Worm (Caenorhabditis elegans): ENCODE results near the gene cec-3.

The cec-3 gene

DNA sequence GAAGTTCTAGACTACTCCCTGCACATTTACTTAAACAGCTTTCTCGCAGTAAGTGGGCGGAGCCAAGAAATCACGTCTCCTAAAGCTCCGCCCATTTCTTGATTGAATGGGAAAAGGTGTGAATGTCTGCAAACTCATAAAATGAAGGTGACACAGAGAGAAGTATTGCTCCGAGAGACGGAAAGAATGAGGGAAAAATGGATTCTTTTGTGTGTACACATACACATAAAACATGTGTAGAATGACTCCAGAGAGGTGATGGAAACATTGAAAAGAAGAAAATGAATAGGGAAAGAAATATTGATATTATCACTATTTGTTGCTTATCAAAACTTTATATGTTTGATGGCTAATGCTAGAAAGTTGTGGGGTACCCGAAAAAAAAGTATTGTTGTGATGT lies 5.9 kb downstream of the cec-3 start:
- TF ChIP-seq ceh-14 (tag; optimal IDR thresholded peaks at IDR 0.05) = peak; percentile 3
- no peak for TF ChIP-seq eyg-1 (tag; optimal IDR thresholded peaks at IDR 0.05)
- TF ChIP-seq sox-4 (tag; optimal IDR thresholded peaks at IDR 0.05) = no peak

- TF ChIP-seq zip-5 (tag; optimal IDR thresholded peaks at IDR 0.05) = no peak
- TF ChIP-seq rnt-1 (tag; optimal IDR thresholded peaks at IDR 0.05) = peak; percentile 7
- no peak for TF ChIP-seq madf-2 (tag; optimal IDR thresholded peaks at IDR 0.05)
These were observed 6.8 kb downstream of the cec-3 start for ce11 chrII:7850575-7850974.

DNA sequence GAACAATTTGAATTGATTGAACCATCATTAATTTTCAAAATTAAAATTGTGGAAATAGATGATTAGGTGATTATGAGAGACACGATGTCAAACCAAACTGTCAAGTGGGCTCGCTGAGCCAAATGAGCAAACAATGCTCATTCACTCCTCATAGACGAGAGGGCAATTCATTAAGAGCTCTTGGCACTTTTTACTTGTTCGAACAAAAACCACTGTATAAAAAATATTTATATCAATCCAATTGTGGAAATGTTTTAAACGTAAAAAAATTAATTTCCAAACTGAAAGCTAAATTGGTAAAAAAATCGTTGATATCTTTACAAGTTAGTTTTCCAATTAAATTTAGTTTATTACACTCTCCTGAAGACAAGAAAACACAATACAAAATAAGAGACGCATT lies 7.7 kb downstream of the cec-3 start, which contains the start of gene acr-7:
TSS of gene acr-7 (minus strand) at position 101 of the 400 bp plus-strand sequence.
- no peak for TF ChIP-seq ceh-18 (tag; optimal IDR thresholded peaks at IDR 0.05)
- TF ChIP-seq sox-2 (GFP tag; IDR thresholded peaks at IDR 0.05) = no peak
- no peak for TF ChIP-seq syd-9 (tag; optimal IDR thresholded peaks at IDR 0.05)
- TF ChIP-seq unc-3 (GFP tag; conservative IDR thresholded peaks at IDR 0.05) = no peak
- no peak for TF ChIP-seq unc-3 (tag; optimal IDR thresholded peaks at IDR 0.05)
- TF ChIP-seq sdc-2 (tag; optimal IDR thresholded peaks at IDR 0.05) = no peak
- TF ChIP-seq zip-5 (tag; optimal IDR thresholded peaks at IDR 0.05) = no peak
- no peak for TF ChIP-seq ceh-19 (GFP tag; optimal IDR thresholded peaks at IDR 0.05)
- TF ChIP-seq tbx-2 (tag; optimal IDR thresholded peaks at IDR 0.05) = no peak
- no peak for TF ChIP-seq pros-1 (tag; optimal IDR thresholded peaks at IDR 0.05)
- TF ChIP-seq dmd-4 (tag; optimal IDR thresholded peaks at IDR 0.05; ENCODE audit: borderline replicate concordance) = no peak
- TF ChIP-seq pha-4 (tag; optimal IDR thresholded peaks at IDR 0.05) = no peak

DNA sequence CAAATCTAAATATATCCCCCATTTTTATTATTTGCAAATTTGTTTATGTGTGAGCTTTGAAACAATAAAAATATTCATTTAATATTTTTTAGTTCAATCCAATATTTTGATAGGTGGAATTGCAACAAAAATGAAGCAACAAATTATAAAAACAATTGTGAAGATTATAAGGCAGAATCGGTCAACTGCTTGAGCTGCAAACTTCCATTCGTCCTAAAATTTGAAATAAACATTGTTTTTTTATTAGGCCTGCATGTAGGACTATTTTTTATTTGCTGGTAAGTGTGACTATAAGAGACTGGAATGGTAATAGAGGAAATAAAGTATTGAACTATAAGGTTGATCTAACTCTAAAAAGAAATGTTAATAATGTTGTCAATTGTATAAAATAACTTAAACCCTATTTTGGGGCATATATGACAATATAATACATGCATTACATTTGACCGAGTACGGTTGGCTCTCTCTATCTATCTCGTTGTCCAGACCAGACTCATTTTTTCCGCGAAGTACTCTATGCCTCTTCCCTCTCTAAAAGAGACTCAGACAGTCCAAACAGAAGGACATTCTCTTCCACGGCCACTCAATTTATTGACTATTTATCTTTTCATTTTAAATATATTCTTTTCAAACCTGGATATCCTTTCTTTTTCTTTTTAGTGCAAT lies 11.7 kb downstream of the cec-3 start, which contains the start of gene T09A5.4:
TSS of gene T09A5.4 (plus strand) at position 616 of the 666 bp plus-strand sequence.
- TF ChIP-seq ceh-19 (GFP tag; optimal IDR thresholded peaks at IDR 0.05) = no peak
- TF ChIP-seq lin-11 (tag; optimal IDR thresholded peaks at IDR 0.05) = no peak
- no peak for TF ChIP-seq dve-1 (tag; optimal IDR thresholded peaks at IDR 0.05)
- no peak for TF ChIP-seq K09A11.1 (tag; optimal IDR thresholded peaks at IDR 0.05; ENCODE audit: insufficient read depth)
- no peak for TF ChIP-seq ahr-1 (tag; optimal IDR thresholded peaks at IDR 0.05)
- no peak for TF ChIP-seq tbx-2 (tag; optimal IDR thresholded peaks at IDR 0.05)
- TF ChIP-seq hlh-6 (tag; optimal IDR thresholded peaks at IDR 0.05) = no peak
- no peak for TF ChIP-seq hlh-8 (tag; optimal IDR thresholded peaks at IDR 0.05)
- TF ChIP-seq ceh-18 (tag; optimal IDR thresholded peaks at IDR 0.05) = no peak
- TF ChIP-seq unc-42 (tag; optimal IDR thresholded peaks at IDR 0.05) = no peak
- no peak for TF ChIP-seq ref-2 (tag; optimal IDR thresholded peaks at IDR 0.05)

DNA sequence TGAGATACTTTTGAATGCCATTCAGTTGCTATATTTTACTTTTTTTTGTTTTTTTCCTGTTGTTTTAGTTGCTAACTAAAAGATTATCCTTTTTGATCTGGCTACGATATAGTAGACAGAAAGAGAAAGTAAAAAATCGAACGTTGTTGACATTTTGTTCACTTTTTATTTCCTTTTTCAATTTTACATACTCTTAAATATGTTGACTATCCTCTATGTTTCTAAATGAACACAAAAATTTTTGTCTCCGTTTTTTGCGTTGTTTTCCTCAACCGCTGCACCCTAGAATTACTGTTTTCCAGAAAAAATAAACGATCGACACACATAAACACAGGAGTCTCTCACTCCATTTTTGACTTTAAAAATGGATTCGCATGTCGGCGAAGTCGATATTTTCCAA lies 15.3 kb downstream of the cec-3 start, which contains the start of gene klp-3:
TSS of gene klp-3 (plus strand) at position 301 of the 400 bp plus-strand sequence.
- no peak for TF ChIP-seq tbx-7 (tag; optimal IDR thresholded peaks at IDR 0.05)
- TF ChIP-seq ahr-1 (tag; optimal IDR thresholded peaks at IDR 0.05) = no peak
- TF ChIP-seq ceh-19 (GFP tag; optimal IDR thresholded peaks at IDR 0.05) = no peak
- TF ChIP-seq Y22D7AL.16 (tag; optimal IDR thresholded peaks at IDR 0.05) = no peak
- no peak for TF ChIP-seq nhr-232 (tag; optimal IDR thresholded peaks at IDR 0.05)
- no peak for TF ChIP-seq hlh-6 (tag; optimal IDR thresholded peaks at IDR 0.05)
- TF ChIP-seq hlh-13 (GFP tag; optimal IDR thresholded peaks at IDR 0.05) = no peak
- TF ChIP-seq K02D7.2 (tag; optimal IDR thresholded peaks at IDR 0.05) = no peak
- no peak for TF ChIP-seq fkh-6 (tag; optimal IDR thresholded peaks at IDR 0.05)
- no peak for TF ChIP-seq ceh-2 (tag; optimal IDR thresholded peaks at IDR 0.05)

DNA sequence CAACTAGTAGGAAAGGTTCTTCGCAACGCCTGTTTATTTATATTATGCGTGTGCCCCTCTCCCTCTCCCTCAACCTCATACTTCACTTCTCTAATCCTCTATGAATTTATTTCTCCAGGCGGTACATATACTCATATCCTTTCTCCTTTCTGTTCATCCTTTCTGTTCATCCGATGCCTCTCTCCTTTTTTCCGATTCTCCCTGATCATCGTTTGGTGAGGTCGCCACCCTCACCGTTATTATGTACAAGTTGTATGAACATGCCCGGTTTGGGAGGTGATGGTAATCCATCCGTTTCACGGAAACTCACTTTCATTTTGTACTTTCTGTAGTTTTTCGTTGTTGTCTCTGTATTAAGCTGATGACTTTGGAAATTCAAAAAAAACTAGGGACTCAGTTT lies 17.7 kb downstream of the cec-3 start:
- TF ChIP-seq unc-3 (GFP tag; conservative IDR thresholded peaks at IDR 0.05) = no peak
- no peak for TF ChIP-seq unc-3 (tag; optimal IDR thresholded peaks at IDR 0.05)
- no peak for TF ChIP-seq pat-9 (tag; optimal IDR thresholded peaks at IDR 0.05)
- no peak for TF ChIP-seq pax-1 (tag; optimal IDR thresholded peaks at IDR 0.05)
- no peak for TF ChIP-seq nhr-11 (tag; optimal IDR thresholded peaks at IDR 0.05)
- peak; percentile 42 for TF ChIP-seq unc-55 (GFP tag; optimal IDR thresholded peaks at IDR 0.05)
- no peak for TF ChIP-seq F13H6.1 (tag; optimal IDR thresholded peaks at IDR 0.05)
- no peak for TF ChIP-seq ets-4 (tag; optimal IDR thresholded peaks at IDR 0.05)
- peak; percentile 45 for TF ChIP-seq nfya-1 (tag; optimal IDR thresholded peaks at IDR 0.05)
- peak; percentile 16 for TF ChIP-seq ceh-31 (tag; optimal IDR thresholded peaks at IDR 0.05)
- no peak for TF ChIP-seq gmeb-2 (tag; optimal IDR thresholded peaks at IDR 0.05)
- no peak for TF ChIP-seq hlh-8 (tag; optimal IDR thresholded peaks at IDR 0.05)
- no peak for TF ChIP-seq pag-3 (tag; optimal IDR thresholded peaks at IDR 0.05; ENCODE audit: borderline replicate concordance)
- no peak for TF ChIP-seq ceh-22 (tag; optimal IDR thresholded peaks at IDR 0.05)
- TF ChIP-seq che-1 (tag; optimal IDR thresholded peaks at IDR 0.05) = no peak
